Worm (Caenorhabditis elegans) whole organism, midembryonic: Measurements from ENCODE around the gene svh-5.
A peak's percentile ranks its signal among the peaks of the same experiment; 100 is the strongest.

Experiments used
- T22C8.4 ChIP-seq: fragments of 200-800 bp; sonication (Bioruptor generic); IDR thresholded peaks from 2 replicates; pipeline ENCODE4 v1.3.6; 2022; ENCODE audit warnings: missing genetic modification characterization, missing compliant biosample characterization
- cog-1 ChIP-seq: sonication (generic microtip); optimal IDR thresholded peaks from 2 replicates; lab custom pipeline; 2016; ENCODE audit warnings: missing genetic modification characterization, missing compliant biosample characterization
- flt-1 ChIP-seq: fragments of 200-800 bp; sonication (Bioruptor generic); IDR thresholded peaks from 2 replicates; pipeline ENCODE4 v1.3.6; 2022; ENCODE audit warnings: missing genetic modification characterization, missing compliant biosample characterization
- klf-2 ChIP-seq: fragments of 200-800 bp; sonication (Bioruptor generic); conservative IDR thresholded peaks from 2 replicates; pipeline ENCODE4 v1.3.6; 2022; ENCODE audit warnings: missing genetic modification reagents, missing genetic modification characterization, missing compliant biosample characterization
- ref-1 ChIP-seq: fragments of 200-800 bp; sonication (Bioruptor generic); conservative IDR thresholded peaks from 2 replicates; pipeline ENCODE4 v1.3.6; 2022; ENCODE audit warnings: missing genetic modification reagents, missing genetic modification characterization, missing compliant biosample characterization
- tab-1 ChIP-seq: fragments of 200-800 bp; sonication (Bioruptor generic); IDR thresholded peaks from 2 replicates; pipeline ENCODE4 v1.3.6; 2022; ENCODE audit warnings: missing genetic modification characterization, missing compliant biosample characterization
- ztf-23 ChIP-seq: fragments of 200-800 bp; sonication (Bioruptor generic); IDR thresholded peaks from 2 replicates; pipeline ENCODE4 v1.3.6; 2022; ENCODE audit warnings: missing genetic modification reagents, missing genetic modification characterization, missing compliant biosample characterization
- ztf-29 ChIP-seq: fragments of 200-800 bp; sonication (Bioruptor generic); IDR thresholded peaks from 2 replicates; pipeline ENCODE4 v1.3.6; 2022; ENCODE audit warnings: missing genetic modification reagents, missing genetic modification characterization, missing compliant biosample characterization

DNA sequence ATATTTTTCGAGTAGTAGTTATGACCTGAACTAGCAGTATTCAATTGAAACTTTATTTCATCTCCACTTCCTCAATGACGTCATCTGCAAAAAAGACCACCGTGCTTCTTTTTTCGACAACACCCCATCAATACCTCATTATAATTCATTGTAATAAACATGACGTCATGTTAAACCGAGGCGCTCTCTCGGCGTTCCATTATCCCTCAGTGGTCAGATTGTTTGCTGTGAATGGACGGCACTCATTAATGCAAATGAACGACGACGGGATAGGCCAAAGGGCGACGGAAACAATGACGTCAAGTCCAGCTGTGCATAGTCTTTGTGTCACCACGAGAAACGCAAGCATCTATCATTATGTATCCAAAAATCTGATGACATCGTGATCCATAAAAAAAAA is 29.9 kb downstream of the svh-5 start:
- no peak for TF ChIP-seq ztf-23 (GFP tag; lab: Robert Waterston, UW)
- TF ChIP-seq klf-2, result no peak
- TF ChIP-seq ref-1 (GFP tag; lab: Robert Waterston, UW), result no peak
- TF ChIP-seq flt-1 (GFP tag; lab: Robert Waterston, UW), result peak; percentile 68
- TF ChIP-seq ztf-29, result no peak
- TF ChIP-seq T22C8.4 (GFP tag; lab: Robert Waterston, UW), result no peak
- TF ChIP-seq cog-1 (tag; lab: Kevin White, UChicago), result peak; percentile 90
- TF ChIP-seq tab-1 (GFP tag; lab: Robert Waterston, UW), result peak; percentile 82
